Fruit fly (Drosophila melanogaster) whole organism, wandering third instar larva: ENCODE measurements around the gene CG4199.

Experiments
- CG32264 ChIP-seq: fragments of 200-800 bp; sonication (Bioruptor generic); optimal IDR thresholded peaks from 2 replicates; lab custom pipeline; 2016; ENCODE audit warnings: missing biosample characterization, missing genetic modification characterization
- CG9705 ChIP-seq: fragments of 200-800 bp; sonication (Bioruptor generic); optimal IDR thresholded peaks from 2 replicates; lab custom pipeline; 2018; ENCODE audit warnings: missing biosample characterization, mild to moderate bottlenecking, missing genetic modification characterization
- CrebA ChIP-seq: fragments of 200-800 bp; sonication (Bioruptor generic); optimal IDR thresholded peaks from 2 replicates; lab custom pipeline; 2016; ENCODE audit warnings: missing biosample characterization, mild to moderate bottlenecking, missing genetic modification characterization, borderline replicate concordance
- Dif ChIP-seq: fragments of 200-275, 200-300 bp; sonication (Bioruptor generic); optimal IDR thresholded peaks from 2 replicates; lab custom pipeline; 2018; ENCODE audit warnings: missing biosample characterization, missing genetic modification characterization; ENCODE audit not compliant: partially characterized antibody
- GATAd ChIP-seq: sonication (Bioruptor generic); optimal IDR thresholded peaks from 2 replicates; lab custom pipeline; 2016; ENCODE audit warnings: missing biosample characterization, missing genetic modification characterization
- HLH106 ChIP-seq: fragments of 200-800 bp; optimal IDR thresholded peaks from 3 replicates; lab custom pipeline; 2019; ENCODE audit warnings: missing biosample characterization, mild to moderate bottlenecking, missing genetic modification characterization, moderate library complexity
- Hnf4 ChIP-seq: fragments of 200-800 bp; sonication (Bioruptor generic); optimal IDR thresholded peaks from 2 replicates; lab custom pipeline; 2016; ENCODE audit warnings: missing biosample characterization, mild to moderate bottlenecking, missing genetic modification characterization
- Hr83 ChIP-seq: fragments of 200-300 bp; sonication (Bioruptor generic); optimal IDR thresholded peaks from 2 replicates; lab custom pipeline; 2016; ENCODE audit warnings: missing biosample characterization, mild to moderate bottlenecking, missing genetic modification characterization, moderate library complexity; ENCODE audit not compliant: poor library complexity, severe bottlenecking
- Jra ChIP-seq: sonication (Bioruptor generic); optimal IDR thresholded peaks from 2 replicates; lab custom pipeline; 2016; ENCODE audit warnings: missing biosample characterization, missing genetic modification characterization
- Mio ChIP-seq: sonication (Bioruptor generic); optimal IDR thresholded peaks from 2 replicates; lab custom pipeline; 2016; ENCODE audit warnings: missing biosample characterization, missing genetic modification characterization
- N ChIP-seq: fragments of >200 bp; optimal IDR thresholded peaks from 2 replicates; lab custom pipeline; 2018; ENCODE audit warnings: missing biosample characterization, missing external identifiers, missing genetic modification characterization
- OdsH ChIP-seq: fragments of 200-800 bp; sonication (Bioruptor generic); optimal IDR thresholded peaks from 2 replicates; lab custom pipeline; 2016; ENCODE audit warnings: missing biosample characterization, mild to moderate bottlenecking, missing genetic modification characterization
- Rel ChIP-seq, 2 experiments: fragments of 200-800 bp; sonication (Bioruptor generic) in 1 of 2; optimal IDR thresholded peaks; 2 replicates in 1 of 2; 3 replicates in 1 of 2; lab custom pipeline; 2016 to 2019; ENCODE audit warnings: mild to moderate bottlenecking in 2 of 2, missing biosample characterization in 2 of 2, missing genetic modification characterization in 2 of 2, moderate library complexity in 1 of 2
- Vsx2 ChIP-seq: fragments of 200-300, 225-300 bp; sonication (Bioruptor generic); optimal IDR thresholded peaks from 2 replicates; lab custom pipeline; 2018; ENCODE audit warnings: missing biosample characterization, missing genetic modification characterization; ENCODE audit not compliant: partially characterized antibody
- br ChIP-seq: fragments of 200-800 bp; sonication (Bioruptor generic); optimal IDR thresholded peaks from 2 replicates; lab custom pipeline; 2016; ENCODE audit warnings: missing biosample characterization, missing genetic modification characterization
- brk ChIP-seq: fragments of 200-800 bp; sonication (Bioruptor generic); optimal IDR thresholded peaks from 2 replicates; lab custom pipeline; 2016; ENCODE audit warnings: missing biosample characterization, mild to moderate bottlenecking, missing genetic modification characterization
- dl ChIP-seq, 2 experiments: fragments of 175-275, 200-275 bp in 1 of 2; fragments of 200-275 bp in 1 of 2; sonication (Bioruptor generic); optimal IDR thresholded peaks; lab custom pipeline; 2018; ENCODE audit warnings: mild to moderate bottlenecking in 2 of 2, missing biosample characterization in 2 of 2, missing genetic modification characterization in 2 of 2, moderate library complexity in 2 of 2; ENCODE audit not compliant: partially characterized antibody in 2 of 2, insufficient read depth in 1 of 2
- dmrt93B ChIP-seq: fragments of 200-800 bp; sonication (Bioruptor generic); optimal IDR thresholded peaks from 2 replicates; lab custom pipeline; 2018; ENCODE audit warnings: missing biosample characterization, mild to moderate bottlenecking, missing genetic modification characterization
- dsf ChIP-seq: sonication (Bioruptor generic); optimal IDR thresholded peaks from 2 replicates; lab custom pipeline; 2016; ENCODE audit warnings: missing biosample characterization, missing genetic modification characterization, borderline replicate concordance
- ey ChIP-seq: fragments of 200-800 bp; sonication (Bioruptor generic); optimal IDR thresholded peaks from 2 replicates; lab custom pipeline; 2016; ENCODE audit warnings: missing biosample characterization, missing genetic modification characterization
- foxo ChIP-seq, 2 experiments: fragments of 200-800 bp; sonication (Bioruptor generic); optimal IDR thresholded peaks; 2 replicates in 1 of 2; 3 replicates in 1 of 2; lab custom pipeline; 2016 to 2017; ENCODE audit warnings: missing biosample characterization in 2 of 2, missing genetic modification characterization in 2 of 2
- fru ChIP-seq: fragments of 200-800 bp; sonication (Bioruptor generic); optimal IDR thresholded peaks from 3 replicates; lab custom pipeline; 2016; ENCODE audit warnings: missing biosample characterization, mild to moderate bottlenecking, missing genetic modification characterization
- h ChIP-seq: fragments of 200-800 bp; sonication (Bioruptor generic); optimal IDR thresholded peaks from 3 replicates; lab custom pipeline; 2016; ENCODE audit warnings: missing biosample characterization, mild to moderate bottlenecking, missing genetic modification characterization
- jim ChIP-seq: fragments of 175-275, 200-325 bp; sonication (Bioruptor generic); optimal IDR thresholded peaks from 2 replicates; lab custom pipeline; 2016; ENCODE audit warnings: missing biosample characterization, mild to moderate bottlenecking, missing genetic modification characterization
- pan ChIP-seq: fragments of >200 bp; optimal IDR thresholded peaks from 2 replicates; lab custom pipeline; 2017
- psq ChIP-seq: fragments of 200-800 bp; sonication (Bioruptor generic); optimal IDR thresholded peaks from 3 replicates; lab custom pipeline; 2017; ENCODE audit warnings: missing biosample characterization, mild to moderate bottlenecking, missing genetic modification characterization, moderate library complexity
- rgr ChIP-seq: fragments of 200-800 bp; sonication (Bioruptor generic); optimal IDR thresholded peaks from 3 replicates; lab custom pipeline; 2016; ENCODE audit warnings: missing biosample characterization, mild to moderate bottlenecking, missing genetic modification characterization
- sage ChIP-seq: fragments of 200-800 bp; sonication (Bioruptor generic); optimal IDR thresholded peaks from 2 replicates; lab custom pipeline; 2016; ENCODE audit warnings: missing biosample characterization, mild to moderate bottlenecking, missing genetic modification characterization
- sv ChIP-seq: fragments of 200-800 bp; sonication (Bioruptor generic); optimal IDR thresholded peaks from 3 replicates; lab custom pipeline; 2016; ENCODE audit warnings: missing biosample characterization, missing genetic modification characterization
- tai ChIP-seq: sonication (Bioruptor generic); optimal IDR thresholded peaks from 2 replicates; lab custom pipeline; 2016; ENCODE audit warnings: missing biosample characterization, missing genetic modification characterization
- usp ChIP-seq: fragments of >200 bp; optimal IDR thresholded peaks from 2 replicates; lab custom pipeline; 2017; ENCODE audit warnings: missing biosample characterization, missing genetic modification characterization
- woc ChIP-seq: sonication (Bioruptor generic); optimal IDR thresholded peaks from 2 replicates; lab custom pipeline; 2016; ENCODE audit warnings: missing biosample characterization, mild to moderate bottlenecking, missing genetic modification characterization

CG4199 gene

DNA sequence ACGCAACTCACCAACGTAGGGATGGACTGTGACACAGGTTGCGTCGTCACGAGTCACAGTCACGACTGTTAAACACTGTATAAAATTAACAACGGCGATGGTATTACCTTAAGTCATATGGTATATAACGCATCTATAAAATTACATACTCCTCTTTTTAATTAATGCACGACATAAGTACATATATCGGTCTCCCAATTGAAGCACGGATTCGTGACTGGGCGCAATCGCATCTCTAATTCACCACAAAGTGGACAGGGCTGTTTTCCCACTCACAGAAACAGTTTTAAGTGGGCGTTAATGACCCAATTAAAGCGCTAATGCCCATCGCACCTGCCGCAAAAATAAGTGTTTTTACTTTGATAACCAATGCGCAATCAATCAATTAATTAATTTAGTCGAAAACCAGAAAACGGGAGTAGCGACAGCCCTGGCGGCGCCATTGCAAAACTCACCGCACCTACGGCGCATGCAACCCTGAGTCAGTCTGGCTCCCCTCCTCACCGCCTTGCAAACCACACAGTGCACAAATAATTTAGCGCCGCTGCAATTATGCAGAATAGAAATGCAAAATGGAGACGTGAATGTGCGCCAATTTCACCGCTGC, 31.9 kb downstream of the CG4199 start, which contains the start of gene CG4313 (continued):
- TF ChIP-seq CrebA (no peak), HLH106 (tag; lab: Kevin White, UChicago) (peak; percentile 80), pan (lab: Kevin White, UChicago) (no peak), rgr (GFP tag; lab: Kevin White, UChicago) (peak; percentile 67), tai (GFP tag; lab: Kevin White, UChicago) (no peak), Mio (GFP tag; lab: Kevin White, UChicago) (no peak), Hnf4 (GFP tag; lab: Kevin White, UChicago) (peak; percentile 68), CG32264 (GFP tag; lab: Kevin White, UChicago) (no peak), GATAd (GFP tag; lab: Kevin White, UChicago) (peak; percentile 33)

DNA sequence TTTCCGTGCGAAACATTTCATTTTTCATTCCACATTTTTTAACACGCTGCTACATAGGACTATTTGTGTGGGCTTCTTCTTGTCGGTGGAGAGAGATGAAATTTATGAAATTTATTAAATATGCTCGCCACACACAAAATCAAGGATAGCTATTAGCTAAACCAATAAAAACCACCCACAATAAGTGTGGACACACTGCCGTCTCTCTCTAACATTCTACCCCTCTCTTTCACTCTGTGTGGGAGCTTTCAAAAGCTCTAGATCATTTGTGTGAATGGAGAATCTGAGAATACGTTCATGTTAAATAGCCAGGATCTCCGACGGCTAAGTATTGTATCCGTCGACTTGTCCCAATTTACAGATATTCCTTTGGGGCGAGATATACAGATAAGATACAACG, 35.7 kb downstream of the CG4199 start:
- TF ChIP-seq jim (GFP tag; lab: Kevin White, UChicago) (no peak), psq (GFP tag; lab: Kevin White, UChicago) (no peak), CG9705 (GFP tag; lab: Kevin White, UChicago) (no peak)

DNA sequence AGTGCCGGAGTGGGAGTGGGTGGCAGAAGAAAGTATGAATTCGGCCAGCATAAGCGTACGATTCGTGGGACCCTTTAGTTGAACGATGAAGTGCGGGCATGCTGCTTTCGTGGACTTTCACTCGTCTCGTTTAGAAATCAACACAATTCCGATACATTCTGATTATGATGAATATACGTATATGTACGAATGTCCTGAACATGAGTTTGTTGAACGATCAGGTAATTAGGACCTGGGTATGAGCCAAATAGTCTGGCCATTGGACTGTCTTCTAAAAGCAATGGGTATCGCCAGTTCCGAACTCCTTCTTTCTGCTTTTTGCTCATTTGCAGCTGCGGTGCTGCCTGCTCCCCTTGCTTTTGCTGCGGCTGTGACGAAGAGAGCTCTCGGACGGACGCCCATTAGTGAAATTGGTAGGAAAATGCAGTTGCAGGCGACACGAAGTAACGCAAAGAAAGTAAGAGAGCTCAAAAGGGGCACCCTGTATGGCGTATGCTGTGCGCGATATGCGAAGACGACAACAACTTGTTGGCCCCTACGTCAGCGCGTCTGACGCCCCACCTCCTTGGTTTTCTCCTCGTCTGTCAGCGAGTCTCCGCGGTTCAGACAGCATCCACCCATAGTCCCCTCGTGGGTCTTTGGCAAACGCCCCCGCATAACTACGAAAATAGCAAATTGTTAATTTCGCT, 36.3 kb downstream of the CG4199 start:
- peak; percentile 11 for TF ChIP-seq psq (GFP tag; lab: Kevin White, UChicago)
- peak; percentile 10 for TF ChIP-seq br (GFP tag; lab: Kevin White, UChicago)
- TF ChIP-seq pan (lab: Kevin White, UChicago): no peak
- TF ChIP-seq sv (GFP tag; lab: Kevin White, UChicago): no peak
- TF ChIP-seq Dif: no peak
- TF ChIP-seq Jra (GFP tag; lab: Kevin White, UChicago): no peak
- peak; percentile 5 for TF ChIP-seq HLH106 (tag; lab: Kevin White, UChicago)
- TF ChIP-seq fru (GFP tag; lab: Kevin White, UChicago): peak; percentile 40
- peak in 1 of 2 experiments; percentile 14 for TF ChIP-seq foxo (GFP tag; optimal IDR thresholded peaks at IDR 0.05; lab: Kevin White, UChicago)
- no peak for TF ChIP-seq GATAd (GFP tag; lab: Kevin White, UChicago)
- TF ChIP-seq OdsH (GFP tag; lab: Kevin White, UChicago): no peak
- TF ChIP-seq jim (GFP tag; lab: Kevin White, UChicago): no peak
- no peak for TF ChIP-seq CG32264 (GFP tag; lab: Kevin White, UChicago)
- TF ChIP-seq dsf (GFP tag; lab: Kevin White, UChicago): no peak
- no peak for TF ChIP-seq tai (GFP tag; lab: Kevin White, UChicago)
- TF ChIP-seq Vsx2 (GFP tag; lab: Kevin White, UChicago): no peak
- no peak for TF ChIP-seq dmrt93B (GFP tag; lab: Kevin White, UChicago)
- TF ChIP-seq CG9705 (GFP tag; lab: Kevin White, UChicago): no peak
- TF ChIP-seq woc: peak; percentile 50
- TF ChIP-seq sage (GFP tag; lab: Kevin White, UChicago): no peak
- TF ChIP-seq usp (GFP tag; lab: Kevin White, UChicago): no peak
- TF ChIP-seq ey (GFP tag; lab: Kevin White, UChicago): no peak

DNA sequence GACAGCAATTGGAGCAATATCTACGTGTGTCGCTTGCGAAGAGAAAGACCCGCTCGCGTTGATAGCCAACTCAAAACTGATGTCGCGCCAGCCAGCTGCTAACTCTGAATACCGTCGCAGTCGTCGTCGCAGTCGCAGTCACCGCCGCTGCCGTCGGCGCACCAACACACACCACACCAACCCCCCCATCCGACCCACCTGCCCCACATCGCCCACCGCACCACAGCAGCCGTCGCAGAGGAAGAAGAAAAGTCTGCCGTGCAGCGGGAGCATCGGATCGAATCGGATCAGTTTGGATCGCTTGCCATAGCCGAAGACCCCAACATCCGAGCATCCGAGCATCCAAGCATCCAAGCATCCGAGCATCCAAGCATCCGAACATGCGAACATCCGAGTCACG, 36.9 kb downstream of the CG4199 start:
- TF ChIP-seq Hnf4 (GFP tag; lab: Kevin White, UChicago) (no peak), fru (GFP tag; lab: Kevin White, UChicago) (no peak), rgr (GFP tag; lab: Kevin White, UChicago) (no peak), dsf (GFP tag; lab: Kevin White, UChicago) (no peak), CrebA (no peak), Dif (no peak), ey (GFP tag; lab: Kevin White, UChicago) (no peak), dl (GFP tag; optimal IDR thresholded peaks at IDR 0.05; lab: Kevin White, UChicago; ENCODE audit: insufficient read depth in 1 of 2, partially characterized antibody in 2 of 2) (no peak)

DNA sequence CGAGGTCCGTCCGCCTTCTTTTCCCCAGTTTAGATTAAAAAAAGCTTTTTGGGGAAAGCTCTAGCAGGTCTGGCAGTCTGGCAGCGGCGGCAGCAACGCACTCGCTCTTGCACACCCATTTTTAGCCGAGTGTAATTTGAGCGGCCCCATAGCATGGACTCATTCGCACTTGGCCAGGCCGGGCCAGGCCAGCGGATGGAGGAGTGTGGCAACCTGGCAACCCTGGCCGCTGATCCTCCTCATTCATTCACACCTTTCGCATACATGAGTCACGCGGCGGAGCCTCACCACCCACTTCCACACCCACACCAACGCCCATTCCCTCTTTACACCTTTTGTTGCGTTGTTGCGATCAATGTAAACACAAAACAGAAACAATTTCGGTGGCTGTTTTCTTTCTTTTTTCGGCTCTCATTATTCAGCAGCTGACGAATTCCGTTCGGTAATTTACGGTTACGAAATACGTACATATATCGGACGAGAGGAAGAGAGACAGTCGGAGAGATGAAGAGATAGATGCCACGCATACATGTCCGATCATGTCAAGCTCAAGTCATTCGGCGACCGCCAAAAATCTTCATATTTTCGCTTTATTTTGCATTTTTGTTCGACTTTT, 40.4 kb downstream of the CG4199 start:
- peak; percentile 7 for TF ChIP-seq psq (GFP tag; lab: Kevin White, UChicago)
- TF ChIP-seq Hr83: no peak
- no peak for TF ChIP-seq jim (GFP tag; lab: Kevin White, UChicago)
- no peak for TF ChIP-seq h (GFP tag; lab: Kevin White, UChicago)
- peak; percentile 16 for TF ChIP-seq br (GFP tag; lab: Kevin White, UChicago)
- no peak for TF ChIP-seq Rel (GFP tag; optimal IDR thresholded peaks at IDR 0.05; lab: Kevin White, UChicago)
- peak; percentile 2 for TF ChIP-seq Rel (tag; optimal IDR thresholded peaks at IDR 0.05; lab: Kevin White, UChicago)
- no peak for TF ChIP-seq sage (GFP tag; lab: Kevin White, UChicago)
- TF ChIP-seq sv (GFP tag; lab: Kevin White, UChicago): no peak
- no peak for TF ChIP-seq tai (GFP tag; lab: Kevin White, UChicago)
- no peak for TF ChIP-seq rgr (GFP tag; lab: Kevin White, UChicago)
- TF ChIP-seq N (GFP tag; lab: Kevin White, UChicago): no peak
- no peak for TF ChIP-seq ey (GFP tag; lab: Kevin White, UChicago)
- no peak for TF ChIP-seq Hnf4 (GFP tag; lab: Kevin White, UChicago)
- TF ChIP-seq brk: no peak
